Fruit fly (Drosophila melanogaster) whole organism, embryonic: ENCODE measurements around the gene Capr.

ENCODE experiments used
- C15 ChIP-seq: fragments of 200-800 bp; sonication (Bioruptor generic); IDR thresholded peaks from 3 replicates; pipeline ENCODE4 v1.3.6; 2022; ENCODE audit warnings: missing biosample characterization, missing genetic modification characterization
- CG12104 ChIP-seq: fragments of 200-800 bp; sonication (Bioruptor generic); optimal IDR thresholded peaks from 3 replicates; lab custom pipeline; 2016; ENCODE audit warnings: missing biosample characterization, missing genetic modification characterization
- CG1233 ChIP-seq: fragments of 200-800 bp; sonication (Bioruptor generic); optimal IDR thresholded peaks from 4 replicates; lab custom pipeline; 2018; ENCODE audit warnings: missing biosample characterization, mild to moderate bottlenecking, missing genetic modification characterization
- CG14860 ChIP-seq: fragments of 200-800 bp; sonication (Bioruptor generic); IDR thresholded peaks from 3 replicates; pipeline ENCODE4 v1.3.6; 2022; ENCODE audit warnings: missing biosample characterization, missing genetic modification characterization; ENCODE audit not compliant: partially characterized antibody
- CG1603 ChIP-seq: fragments of 200-800 bp; sonication (Bioruptor generic); optimal IDR thresholded peaks from 2 replicates; lab custom pipeline; 2019; ENCODE audit warnings: missing biosample characterization, mild to moderate bottlenecking, missing genetic modification characterization, moderate library complexity
- CG16863 ChIP-seq: fragments of 200-800 bp; sonication (Bioruptor generic); optimal IDR thresholded peaks from 3 replicates; lab custom pipeline; 2016; ENCODE audit warnings: missing biosample characterization, missing genetic modification characterization
- CG17328 ChIP-seq: fragments of 200-800 bp; sonication (Bioruptor generic); IDR thresholded peaks from 2 replicates; pipeline ENCODE4 v1.3.6; 2022; ENCODE audit warnings: missing biosample characterization, missing genetic modification characterization
- CG17612 ChIP-seq: fragments of 200-800 bp; sonication (Bioruptor generic); IDR thresholded peaks from 2 replicates; pipeline ENCODE4 v1.3.6; 2022; ENCODE audit warnings: missing biosample characterization, missing genetic modification characterization
- CG17829 ChIP-seq: fragments of 200-800 bp; optimal IDR thresholded peaks from 2 replicates; lab custom pipeline; 2019; ENCODE audit warnings: missing biosample characterization, mild to moderate bottlenecking, missing genetic modification characterization, moderate library complexity
- CG2120 ChIP-seq: fragments of 200-800 bp; sonication (Bioruptor generic); optimal IDR thresholded peaks from 3 replicates; lab custom pipeline; 2016; ENCODE audit warnings: missing biosample characterization, missing genetic modification characterization
- CG2129 ChIP-seq: fragments of 200-800 bp; sonication (Bioruptor generic); IDR thresholded peaks from 2 replicates; pipeline ENCODE4 v1.3.6; 2022; ENCODE audit warnings: missing biosample characterization, missing genetic modification characterization; ENCODE audit not compliant: partially characterized antibody
- CG31441 ChIP-seq: fragments of 200-800 bp; sonication (Bioruptor generic); IDR thresholded peaks from 2 replicates; pipeline ENCODE4 v1.3.6; 2022; ENCODE audit warnings: missing biosample characterization, missing genetic modification characterization
- CG32532 ChIP-seq: fragments of 200-800 bp; sonication (Bioruptor generic); IDR thresholded peaks from 2 replicates; pipeline ENCODE4 v1.3.6; 2022; ENCODE audit warnings: missing biosample characterization, missing genetic modification characterization
- CG33213 ChIP-seq: fragments of 200-800 bp; sonication (Bioruptor generic); optimal IDR thresholded peaks from 3 replicates; lab custom pipeline; 2016; ENCODE audit warnings: missing biosample characterization, missing genetic modification characterization
- CG3407 ChIP-seq: fragments of 200-800 bp; sonication (Bioruptor generic); optimal IDR thresholded peaks from 2 replicates; lab custom pipeline; 2018; ENCODE audit warnings: missing biosample characterization, mild to moderate bottlenecking, missing genetic modification characterization
- CG34422 ChIP-seq: fragments of 200-800 bp; sonication (Bioruptor generic); IDR thresholded peaks from 3 replicates; pipeline ENCODE4 v1.3.6; 2022; ENCODE audit warnings: missing biosample characterization, missing genetic modification characterization
- CG3847 ChIP-seq: fragments of 200-800 bp; sonication (Bioruptor generic); IDR thresholded peaks from 2 replicates; pipeline ENCODE4 v1.3.6; 2022; ENCODE audit warnings: missing biosample characterization, missing genetic modification characterization
- CG4730 ChIP-seq: fragments of 200-800 bp; sonication (Bioruptor generic); IDR thresholded peaks from 2 replicates; pipeline ENCODE4 v1.3.6; 2022; ENCODE audit warnings: missing biosample characterization, missing genetic modification characterization
- CG4854 ChIP-seq: fragments of 200-800 bp; sonication (Bioruptor generic); optimal IDR thresholded peaks from 2 replicates; lab custom pipeline; 2016; ENCODE audit warnings: missing biosample characterization, missing genetic modification characterization, inconsistent platforms
- CG6683 ChIP-seq: fragments of 200-800 bp; sonication (Bioruptor generic); optimal IDR thresholded peaks from 2 replicates; lab custom pipeline; 2017; ENCODE audit warnings: missing biosample characterization, mild to moderate bottlenecking, missing genetic modification characterization, missing genetic modification reagents
- CG7271 ChIP-seq: fragments of 200-800 bp; sonication (Bioruptor generic); optimal IDR thresholded peaks from 2 replicates; lab custom pipeline; 2018; ENCODE audit warnings: missing biosample characterization, mild to moderate bottlenecking, missing genetic modification characterization, moderate library complexity
- CG9727 ChIP-seq: fragments of 200-800 bp; sonication (Bioruptor generic); optimal IDR thresholded peaks from 3 replicates; lab custom pipeline; 2017; ENCODE audit warnings: missing biosample characterization, mild to moderate bottlenecking, missing genetic modification characterization
- CG9876 ChIP-seq: fragments of 200-800 bp; sonication (Bioruptor generic); optimal IDR thresholded peaks from 2 replicates; lab custom pipeline; 2016; ENCODE audit warnings: missing biosample characterization, missing genetic modification characterization
- CrebB ChIP-seq: fragments of 200-800 bp; sonication (Bioruptor generic); optimal IDR thresholded peaks from 3 replicates; lab custom pipeline; 2018; ENCODE audit warnings: missing biosample characterization, mild to moderate bottlenecking, missing genetic modification characterization
- Dad ChIP-seq: fragments of 200-800 bp; sonication (Bioruptor generic); optimal IDR thresholded peaks from 3 replicates; lab custom pipeline; 2016; ENCODE audit warnings: missing biosample characterization, missing genetic modification characterization
- Dek ChIP-seq: fragments of 200-800 bp; sonication (Bioruptor generic); optimal IDR thresholded peaks from 3 replicates; lab custom pipeline; 2019; ENCODE audit warnings: missing biosample characterization, mild to moderate bottlenecking, missing genetic modification characterization, moderate library complexity
- E2f2 ChIP-seq: fragments of 200-800 bp; sonication (Bioruptor generic); IDR thresholded peaks from 2 replicates; pipeline ENCODE4 v1.3.6; 2022; ENCODE audit warnings: missing biosample characterization, missing genetic modification characterization
- Fer3 ChIP-seq: fragments of 200-800 bp; sonication (Bioruptor generic); optimal IDR thresholded peaks from 2 replicates; lab custom pipeline; 2018; ENCODE audit warnings: missing biosample characterization, mild to moderate bottlenecking, missing genetic modification characterization, moderate library complexity
- GATAe ChIP-seq: fragments of 200-800 bp; sonication (Bioruptor generic); conservative IDR thresholded peaks from 2 replicates; pipeline ENCODE4 v1.3.6; 2022; ENCODE audit warnings: missing biosample characterization, missing genetic modification characterization
- H15 ChIP-seq: fragments of 200-800 bp; sonication (Bioruptor generic); IDR thresholded peaks from 3 replicates; pipeline ENCODE4 v1.3.6; 2022; ENCODE audit warnings: missing biosample characterization, missing genetic modification characterization
- Lhr ChIP-seq: fragments of 200-800 bp; sonication (Bioruptor generic); optimal IDR thresholded peaks from 3 replicates; lab custom pipeline; 2017; ENCODE audit warnings: mild to moderate bottlenecking, missing biosample characterization, missing genetic modification reagents, missing genetic modification characterization
- Lpt ChIP-seq: fragments of >200 bp; optimal IDR thresholded peaks from 2 replicates; lab custom pipeline; 2018; ENCODE audit warnings: missing biosample characterization, missing genetic modification characterization
- NfI ChIP-seq: fragments of 200-800 bp; sonication (Bioruptor generic); optimal IDR thresholded peaks from 3 replicates; lab custom pipeline; 2018; ENCODE audit warnings: missing biosample characterization, mild to moderate bottlenecking, missing genetic modification characterization, moderate library complexity
- Oaz ChIP-seq: fragments of 200-800 bp; sonication (Bioruptor generic); IDR thresholded peaks from 2 replicates; pipeline ENCODE4 v1.3.6; 2022; ENCODE audit warnings: missing biosample characterization, missing genetic modification characterization
- Six4 ChIP-seq: fragments of 200-800 bp; sonication (Bioruptor generic); optimal IDR thresholded peaks from 2 replicates; lab custom pipeline; 2016; ENCODE audit warnings: missing biosample characterization, missing genetic modification characterization
- Tbp ChIP-seq: fragments of >200 bp; optimal IDR thresholded peaks from 2 replicates; lab custom pipeline; 2018; ENCODE audit warnings: missing biosample characterization, missing genetic modification characterization
- bcd ChIP-seq: fragments of 200-800 bp; sonication (Bioruptor generic); optimal IDR thresholded peaks from 2 replicates; lab custom pipeline; 2017; ENCODE audit warnings: missing biosample characterization, mild to moderate bottlenecking, missing genetic modification characterization
- bigmax ChIP-seq: fragments of 200-800 bp; sonication (Bioruptor generic); optimal IDR thresholded peaks from 2 replicates; lab custom pipeline; 2018; ENCODE audit warnings: missing biosample characterization, mild to moderate bottlenecking, missing genetic modification characterization
- dm ChIP-seq: fragments of 200-800 bp; sonication (Bioruptor generic); optimal IDR thresholded peaks from 3 replicates; lab custom pipeline; 2016; ENCODE audit warnings: missing biosample characterization, missing genetic modification characterization
- hb ChIP-seq: fragments of 200-800 bp; sonication (Bioruptor generic); IDR thresholded peaks from 3 replicates; pipeline ENCODE4 v1.3.6; 2022; ENCODE audit warnings: missing biosample characterization, missing genetic modification characterization; ENCODE audit not compliant: partially characterized antibody
- inv ChIP-seq: fragments of 200-800 bp; sonication (Bioruptor generic); IDR thresholded peaks from 2 replicates; pipeline ENCODE4 v1.3.6; 2022; ENCODE audit warnings: missing biosample characterization, missing genetic modification characterization; ENCODE audit not compliant: partially characterized antibody
- kay ChIP-seq: fragments of 200-800 bp; sonication (Bioruptor generic); optimal IDR thresholded peaks from 2 replicates; lab custom pipeline; 2016; ENCODE audit warnings: missing biosample characterization, missing genetic modification characterization
- klu ChIP-seq: fragments of 200-800 bp; sonication (Bioruptor generic); IDR thresholded peaks from 2 replicates; pipeline ENCODE4 v1.3.6; 2022; ENCODE audit warnings: missing biosample characterization, missing genetic modification characterization
- lola ChIP-seq, 3 experiments: fragments of >200 bp in 2 of 3; fragments of 200-800 bp in 1 of 3; sonication (Bioruptor generic) in 1 of 3; optimal IDR thresholded peaks; 2 replicates each; lab custom pipeline; 2017 to 2019; ENCODE audit warnings: missing biosample characterization in 3 of 3, missing genetic modification characterization in 3 of 3, mild to moderate bottlenecking in 1 of 3, moderate library complexity in 1 of 3
- onecut ChIP-seq: fragments of 200-800 bp; sonication (Bioruptor generic); IDR thresholded peaks from 2 replicates; pipeline ENCODE4 v1.3.6; 2022; ENCODE audit warnings: missing biosample characterization, missing genetic modification characterization
- ranshi ChIP-seq: fragments of 200-800 bp; sonication (Bioruptor generic); IDR thresholded peaks from 2 replicates; pipeline ENCODE4 v1.3.6; 2022; ENCODE audit warnings: missing biosample characterization, missing genetic modification characterization
- slp2 ChIP-seq: fragments of 200-800 bp; sonication (Bioruptor generic); optimal IDR thresholded peaks from 2 replicates; lab custom pipeline; 2016; ENCODE audit warnings: missing biosample characterization, missing genetic modification characterization
- sr ChIP-seq: fragments of 200-800 bp; sonication (Bioruptor generic); IDR thresholded peaks from 3 replicates; pipeline ENCODE4 v1.3.6; 2022; ENCODE audit warnings: missing biosample characterization, missing genetic modification characterization
- vnd ChIP-seq: fragments of 200-800 bp; sonication (Bioruptor generic); IDR thresholded peaks from 3 replicates; pipeline ENCODE4 v1.3.6; 2022; ENCODE audit warnings: missing biosample characterization, missing genetic modification characterization; ENCODE audit not compliant: partially characterized antibody
- zen2 ChIP-seq: fragments of 200-800 bp; sonication (Bioruptor generic); IDR thresholded peaks from 3 replicates; pipeline ENCODE4 v1.3.6; 2022; ENCODE audit warnings: missing biosample characterization, missing genetic modification characterization; ENCODE audit not compliant: partially characterized antibody

Gene Capr

DNA sequence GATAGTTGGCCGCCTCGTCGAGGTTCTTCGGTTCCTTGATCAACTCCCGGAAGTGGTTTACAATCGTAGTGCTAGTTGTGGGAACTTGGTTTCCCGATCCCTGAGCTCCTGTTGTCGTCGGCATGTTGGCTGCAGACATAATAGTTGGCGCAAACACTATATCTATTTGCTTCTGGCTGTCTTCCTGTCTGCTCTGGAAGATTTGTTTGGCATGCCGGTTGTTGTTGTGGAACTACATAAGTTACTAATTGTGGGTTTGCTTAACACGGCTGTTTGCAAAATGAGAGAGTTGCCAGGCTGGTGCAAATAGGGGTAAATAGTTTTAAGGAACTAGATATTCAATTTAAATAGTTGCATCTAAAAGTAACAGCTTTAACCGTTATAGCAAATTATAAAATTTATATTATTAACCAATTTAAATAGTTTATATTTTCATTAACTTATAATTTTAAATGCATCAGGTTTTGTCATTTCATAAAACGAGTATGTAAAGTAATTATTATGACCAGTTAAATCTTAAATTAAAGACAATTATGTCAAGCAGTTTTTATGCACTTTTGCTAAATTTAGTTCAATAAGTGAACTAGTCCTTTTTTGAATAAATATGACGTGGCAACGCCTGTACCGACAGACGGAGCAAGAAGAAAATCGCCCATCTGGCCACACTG, 8.6 kb upstream of the Capr start, which contains the start of the genes Sgf11 and CG32202 (continued):
- TF ChIP-seq Fer3 (tag; lab: Kevin White, UChicago) (peak; percentile 35), kay (peak; percentile 49), CG3407 (peak; percentile 54), CG9727 (peak; percentile 57), NfI (GFP tag; lab: Kevin White, UChicago) (peak; percentile 58), CG17829 (peak; percentile 70), lola (GFP tag; optimal IDR thresholded peaks at IDR 0.05; lab: Kevin White, UChicago) (peak in 1 of 3 experiments; percentile 78), onecut (GFP tag; lab: Robert Waterston, UW) (0 out of 2 replicates have a peak, but pooled peaks have one; percentile 18), Tbp (GFP tag; lab: Kevin White, UChicago) (no peak), CG9876 (GFP tag; lab: Kevin White, UChicago) (no peak), ranshi (no peak), C15 (GFP tag; lab: Robert Waterston, UW) (no peak), vnd (GFP tag; lab: Robert Waterston, UW) (no peak), CG34422 (GFP tag; lab: Robert Waterston, UW) (peak; percentile 47; the same call in 1 of the 3 replicates), bcd (peak; percentile 55), Lhr (GFP tag; lab: Kevin White, UChicago) (peak; percentile 51), CG12104 (GFP tag; lab: Kevin White, UChicago) (peak; percentile 46), Six4 (GFP tag; lab: Kevin White, UChicago) (peak; percentile 6), sr (no peak), bigmax (GFP tag; lab: Kevin White, UChicago) (no peak), H15 (GFP tag; lab: Robert Waterston, UW) (no peak), CG17612 (no peak), Dek (tag; lab: Kevin White, UChicago) (peak; percentile 65), Oaz (no peak), CG14860 (GFP tag; lab: Robert Waterston, UW) (no peak), dm (GFP tag; lab: Kevin White, UChicago) (no peak), CG31441 (peak; percentile 76), CG17328 (GFP tag; lab: Robert Waterston, UW) (peak; percentile 51; the same call in 1 of the 2 replicates), CG33213 (GFP tag; lab: Kevin White, UChicago) (peak; percentile 8), CG16863 (GFP tag; lab: Kevin White, UChicago) (no peak), E2f2 (GFP tag; lab: Robert Waterston, UW) (no peak), CG3847 (GFP tag; lab: Robert Waterston, UW) (peak; percentile 58), klu (GFP tag; lab: Robert Waterston, UW) (no peak), CG4730 (GFP tag; lab: Robert Waterston, UW) (0 out of 2 replicates have a peak, but pooled peaks have one; percentile 6), hb (GFP tag; lab: Robert Waterston, UW) (no peak), CG6683 (GFP tag; lab: Kevin White, UChicago) (no peak), CG7271 (no peak), CG1233 (GFP tag; lab: Kevin White, UChicago) (peak; percentile 63), GATAe (GFP tag; lab: Robert Waterston, UW) (no peak), slp2 (GFP tag; lab: Kevin White, UChicago) (no peak), CG2120 (GFP tag; lab: Kevin White, UChicago) (peak; percentile 63), CG1603 (peak; percentile 13), zen2 (GFP tag; lab: Robert Waterston, UW) (no peak), Dad (GFP tag; lab: Kevin White, UChicago) (no peak), CrebB (tag; lab: Kevin White, UChicago) (peak; percentile 6), Lpt (GFP tag; lab: Kevin White, UChicago) (no peak), CG2129 (GFP tag; lab: Robert Waterston, UW) (no peak), CG32532 (GFP tag; lab: Robert Waterston, UW) (peak; percentile 64; the same call in 1 of the 2 replicates), inv (GFP tag; lab: Robert Waterston, UW) (no peak), CG4854 (no peak)
